Fruit fly (Drosophila melanogaster): Measurements from ENCODE around the gene CG33673.

The CG33673 gene

dm6 chr2L:1986343-1987280 is 40.1 kb upstream of the CG33673 start (continued):
- TF ChIP-seq CG17361 (GFP tag; IDR thresholded peaks at IDR 0.05) (peak; percentile 41; the same call in 1 of the 3 replicates), CG8359 (GFP tag; optimal IDR thresholded peaks at IDR 0.05; ENCODE audit: borderline replicate concordance) (no peak), slou (GFP tag; optimal IDR thresholded peaks at IDR 0.05) (no peak), CG3407 (GFP tag; optimal IDR thresholded peaks at IDR 0.05) (no peak), vfl (GFP tag; optimal IDR thresholded peaks at IDR 0.05) (peak; percentile 7), pnt (GFP tag; optimal IDR thresholded peaks at IDR 0.05) (no peak), ind (GFP tag; optimal IDR thresholded peaks at IDR 0.05) (peak; percentile 51), btn (GFP tag; optimal IDR thresholded peaks at IDR 0.05) (no peak), run (tag; optimal IDR thresholded peaks at IDR 0.05) (no peak), CG13424 (tag; optimal IDR thresholded peaks at IDR 0.05) (peak; percentile 55), disco-r (GFP tag; optimal IDR thresholded peaks at IDR 0.05) (no peak), CG3726 (GFP tag; IDR thresholded peaks at IDR 0.05) (no peak), CG34376 (GFP tag; optimal IDR thresholded peaks at IDR 0.05) (peak; percentile 99), CG12659 (GFP tag; optimal IDR thresholded peaks at IDR 0.05) (peak; percentile 49), zf30C (GFP tag; optimal IDR thresholded peaks at IDR 0.05) (no peak), CG6175 (GFP tag; IDR thresholded peaks at IDR 0.05) (no peak), nerfin-2 (GFP tag; IDR thresholded peaks at IDR 0.05; ENCODE audit: partially characterized antibody) (no peak), CG12769 (tag; optimal IDR thresholded peaks at IDR 0.05) (peak; percentile 47), CG33213 (GFP tag; optimal IDR thresholded peaks at IDR 0.05) (peak; percentile 14), CG10267 (tag; optimal IDR thresholded peaks at IDR 0.05) (peak; percentile 4), CG3065 (GFP tag; optimal IDR thresholded peaks at IDR 0.05) (no peak), Bteb2 (GFP tag; optimal IDR thresholded peaks at IDR 0.05) (no peak), ems (GFP tag; optimal IDR thresholded peaks at IDR 0.05) (peak; percentile 41), Bgb (GFP tag; IDR thresholded peaks at IDR 0.05; ENCODE audit: partially characterized antibody) (no peak), zfh2 (GFP tag; optimal IDR thresholded peaks at IDR 0.05) (peak; percentile 77), CG11723 (GFP tag; optimal IDR thresholded peaks at IDR 0.05) (no peak), CG10321 (GFP tag; IDR thresholded peaks at IDR 0.05) (no peak), prd (optimal IDR thresholded peaks at IDR 0.05) (no peak), prd (GFP tag; IDR thresholded peaks at IDR 0.05) (peak; percentile 49; the same call in 1 of the 3 replicates), CG2678 (tag; optimal IDR thresholded peaks at IDR 0.05) (peak; percentile 66), inv (GFP tag; IDR thresholded peaks at IDR 0.05; ENCODE audit: partially characterized antibody) (no peak), cas (GFP tag; IDR thresholded peaks at IDR 0.05) (no peak), NFAT (GFP tag; IDR thresholded peaks at IDR 0.05) (peak; percentile 55; the same call in 1 of the 2 replicates), B-H2 (GFP tag; optimal IDR thresholded peaks at IDR 0.05) (peak; percentile 33), nom (GFP tag; optimal IDR thresholded peaks at IDR 0.05) (no peak), CG14965 (GFP tag; optimal IDR thresholded peaks at IDR 0.05; ENCODE audit: borderline replicate concordance) (no peak), Oli (tag; optimal IDR thresholded peaks at IDR 0.05) (peak; percentile 64), Dip3 (GFP tag; optimal IDR thresholded peaks at IDR 0.05) (peak; percentile 32), Myb (GFP tag; optimal IDR thresholded peaks at IDR 0.05) (peak; percentile 48), ro (GFP tag; IDR thresholded peaks at IDR 0.05) (no peak), CG12236 (GFP tag; optimal IDR thresholded peaks at IDR 0.05) (no peak), Sin3A (optimal IDR thresholded peaks at IDR 0.05) (no peak), dan (GFP tag; IDR thresholded peaks at IDR 0.05) (no peak), CG10979 (tag; optimal IDR thresholded peaks at IDR 0.05) (no peak), gsb (GFP tag; IDR thresholded peaks at IDR 0.05) (no peak; the same call in 1 of the 2 replicates), Pdp1 (GFP tag; optimal IDR thresholded peaks at IDR 0.05) (peak; percentile 25 to 58), sna (GFP tag; IDR thresholded peaks at IDR 0.05; ENCODE audit: partially characterized antibody) (no peak), Ravus (GFP tag; IDR thresholded peaks at IDR 0.05) (no peak), CG14014 (GFP tag; IDR thresholded peaks at IDR 0.05) (peak; percentile 61)
